Worm (Caenorhabditis elegans) whole organism, mixed stage, embryonic: Measurements from ENCODE around the gene rfc-4.

Experiments used
- hlh-1 ChIP-seq: fragments of 150-350 bp; optimal IDR thresholded peaks from 2 replicates; lab custom pipeline; 2014; ENCODE audit warnings: missing biosample characterization, missing genetic modification reagents, missing genetic modification characterization
- lin-13 ChIP-seq: fragments of 150-350 bp; optimal IDR thresholded peaks from 2 replicates; lab custom pipeline; 2014; ENCODE audit warnings: missing biosample characterization, missing genetic modification characterization
- mls-2 ChIP-seq: sonication (generic microtip); optimal IDR thresholded peaks from 2 replicates; lab custom pipeline; 2016; ENCODE audit warnings: mild to moderate bottlenecking, missing genetic modification characterization, moderate library complexity, missing compliant biosample characterization
- nhr-237 ChIP-seq: fragments of 150-350 bp; optimal IDR thresholded peaks from 2 replicates; lab custom pipeline; 2014; ENCODE audit warnings: missing biosample characterization, missing genetic modification characterization
- nhr-76 ChIP-seq: sonication (generic microtip); optimal IDR thresholded peaks from 2 replicates; lab custom pipeline; 2017; ENCODE audit warnings: missing biosample characterization, missing genetic modification characterization
- pha-4 ChIP-seq: fragments of 150-350 bp; optimal IDR thresholded peaks from 2 replicates; lab custom pipeline; 2018; ENCODE audit warnings: missing biosample characterization, missing genetic modification reagents, missing genetic modification characterization

- no peak for TF ChIP-seq mls-2 (tag; lab: Kevin White, UChicago)
- TF ChIP-seq pha-4 (tag; lab: Kevin White, UChicago) = no peak
- no peak for TF ChIP-seq lin-13
- TF ChIP-seq hlh-1 (tag; lab: Kevin White, UChicago) = no peak
- TF ChIP-seq nhr-76 (tag; lab: Kevin White, UChicago) = no peak
- TF ChIP-seq nhr-237 (tag; lab: Kevin White, UChicago) = no peak
Observed at ce11 chrIII:7020500-7020899, 48.4 kb downstream of the rfc-4 start, which contains the start of gene col-8.
